Fruit fly (Drosophila melanogaster) whole organism, adult: ENCODE measurements around the gene lmd.

Experiments
- CG14711 ChIP-seq: fragments of 200-800 bp; sonication (Bioruptor generic); optimal IDR thresholded peaks from 2 replicates; lab custom pipeline; 2018; ENCODE audit warnings: missing biosample characterization, mild to moderate bottlenecking, missing genetic modification characterization, moderate library complexity
- CG33017 ChIP-seq: fragments of 200-800 bp; sonication (Bioruptor generic); optimal IDR thresholded peaks from 2 replicates; lab custom pipeline; 2018; ENCODE audit warnings: missing biosample characterization, mild to moderate bottlenecking, missing genetic modification characterization, moderate library complexity
- CG7045 ChIP-seq: fragments of 200-800 bp; sonication (Bioruptor generic); optimal IDR thresholded peaks from 2 replicates; lab custom pipeline; 2017; ENCODE audit warnings: missing biosample characterization, mild to moderate bottlenecking, missing genetic modification characterization
- Mnt ChIP-seq: fragments of 200-800 bp; sonication (Bioruptor generic); optimal IDR thresholded peaks from 2 replicates; lab custom pipeline; 2016; ENCODE audit warnings: missing biosample characterization, mild to moderate bottlenecking, missing genetic modification characterization
- bab1 ChIP-seq: fragments of 200-800 bp; sonication (Bioruptor generic); optimal IDR thresholded peaks from 3 replicates; lab custom pipeline; 2019; ENCODE audit warnings: missing biosample characterization, mild to moderate bottlenecking, missing genetic modification characterization, moderate library complexity
- kay ChIP-seq: fragments of 200-800 bp; sonication (Bioruptor generic); peaks from one replicate; lab custom pipeline; 2016; ENCODE audit warnings: missing biosample characterization, missing genetic modification characterization, borderline replicate concordance
- toe ChIP-seq: fragments of 200-800 bp; sonication (Bioruptor generic); optimal IDR thresholded peaks from 2 replicates; lab custom pipeline; 2016; ENCODE audit warnings: missing biosample characterization, missing genetic modification characterization

- TF ChIP-seq bab1 (no peak), Mnt (GFP tag; lab: Kevin White, UChicago) (no peak), toe (GFP tag; lab: Kevin White, UChicago) (no peak), kay (GFP tag; lab: Kevin White, UChicago) (no peak), CG14711 (tag; lab: Kevin White, UChicago) (no peak), CG7045 (GFP tag; lab: Kevin White, UChicago) (no peak), CG33017 (tag; lab: Kevin White, UChicago) (no peak)
These were observed 2.0 kb upstream of the lmd start for dm6 chr3R:23028506-23028905.
